Worm (Caenorhabditis elegans) whole organism, midembryonic: ENCODE measurements around the gene fbxb-52.

Experiments used
- cog-1 ChIP-seq: sonication (generic microtip); optimal IDR thresholded peaks from 2 replicates; lab custom pipeline; 2016; ENCODE audit warnings: missing genetic modification characterization, missing compliant biosample characterization
- ref-1 ChIP-seq: fragments of 200-800 bp; sonication (Bioruptor generic); conservative IDR thresholded peaks from 2 replicates; pipeline ENCODE4 v1.3.6; 2022; ENCODE audit warnings: missing genetic modification reagents, missing genetic modification characterization, missing compliant biosample characterization
- ztf-23 ChIP-seq: fragments of 200-800 bp; sonication (Bioruptor generic); IDR thresholded peaks from 2 replicates; pipeline ENCODE4 v1.3.6; 2022; ENCODE audit warnings: missing genetic modification reagents, missing genetic modification characterization, missing compliant biosample characterization

- TF ChIP-seq cog-1 (tag; lab: Kevin White, UChicago), result no peak
- TF ChIP-seq ztf-23 (GFP tag; lab: Robert Waterston, UW), result no peak
- no peak for TF ChIP-seq ref-1 (GFP tag; lab: Robert Waterston, UW)
Observed at ce11 chrII:1503663-1504062, 46.7 kb downstream of the fbxb-52 start.
